Worm (Caenorhabditis elegans): ENCODE results near the gene crn-3.

crn-3 gene

ce11 chrII:10551985-10552736, 35.7 kb upstream of the crn-3 start (continued):
- TF ChIP-seq sdz-12 (GFP tag; optimal IDR thresholded peaks at IDR 0.05) (peak; percentile 7), lin-29 (GFP tag; IDR thresholded peaks at IDR 0.05) (peak; percentile 70; the same call in 1 of the 2 replicates), tra-1 (GFP tag; IDR thresholded peaks at IDR 0.05) (peak; percentile 82), nhr-102 (tag; optimal IDR thresholded peaks at IDR 0.05) (peak; percentile 72), hlh-11 (tag; optimal IDR thresholded peaks at IDR 0.05) (peak; percentile 96), ceh-20 (GFP tag; IDR thresholded peaks at IDR 0.05) (peak; percentile 70), vab-7 (GFP tag; IDR thresholded peaks at IDR 0.05) (peak; percentile 46; the same call in 1 of the 2 replicates), F26F4.8 (GFP tag; conservative IDR thresholded peaks at IDR 0.05) (no peak), pha-4 (GFP tag; IDR thresholded peaks at IDR 0.05) (peak; percentile 41; the same call in 1 of the 2 replicates), pha-4 (tag; optimal IDR thresholded peaks at IDR 0.05) (no peak), nhr-6 (tag; optimal IDR thresholded peaks at IDR 0.05) (peak; percentile 66), nhr-11 (tag; optimal IDR thresholded peaks at IDR 0.05) (peak; percentile 98), spr-1 (tag; optimal IDR thresholded peaks at IDR 0.05) (peak; percentile 63), fos-1 (tag; optimal IDR thresholded peaks at IDR 0.05) (peak; percentile 66), duxl-1 (tag; optimal IDR thresholded peaks at IDR 0.05; ENCODE audit: poor library complexity) (peak; percentile 70), ZK337.2 (GFP tag; IDR thresholded peaks at IDR 0.05) (peak; percentile 6; the same call in 1 of the 2 replicates), mdl-1 (tag; optimal IDR thresholded peaks at IDR 0.05) (peak; percentile 76 to 91), nhr-76 (tag; optimal IDR thresholded peaks at IDR 0.05) (peak; percentile 64), egl-27 (tag; optimal IDR thresholded peaks at IDR 0.05) (no peak), nhr-28 (tag; optimal IDR thresholded peaks at IDR 0.05) (peak; percentile 90), nhr-10 (tag; optimal IDR thresholded peaks at IDR 0.05) (peak; percentile 82), ctbp-1 (GFP tag; IDR thresholded peaks at IDR 0.05) (peak; percentile 80), ceh-28 (tag; optimal IDR thresholded peaks at IDR 0.05) (peak; percentile 14), mdt-29 (GFP tag; IDR thresholded peaks at IDR 0.05) (peak; percentile 55; the same call in 1 of the 2 replicates), jun-1 (tag; optimal IDR thresholded peaks at IDR 0.05) (peak; percentile 89), mxl-2 (GFP tag; conservative IDR thresholded peaks at IDR 0.05) (0 out of 2 replicates have a peak, but pooled peaks have one; percentile 16), T20F7.1 (GFP tag; optimal IDR thresholded peaks at IDR 0.05) (peak; percentile 67), ces-1 (GFP tag; optimal IDR thresholded peaks at IDR 0.05) (peak; percentile 63), php-3 (GFP tag; IDR thresholded peaks at IDR 0.05) (peak; percentile 40), Y75B8A.6 (GFP tag; IDR thresholded peaks at IDR 0.05) (0 out of 2 replicates have a peak, but pooled peaks have one; percentile 74), F37D6.2 (tag; optimal IDR thresholded peaks at IDR 0.05) (peak; percentile 70), egl-43 (GFP tag; IDR thresholded peaks at IDR 0.05) (peak; percentile 77), unc-130 (GFP tag; optimal IDR thresholded peaks at IDR 0.05) (no peak), lin-1 (GFP tag; IDR thresholded peaks at IDR 0.05) (peak; percentile 77; the same call in 1 of the 2 replicates), dmd-6 (GFP tag; IDR thresholded peaks at IDR 0.05) (peak; percentile 87), Y105C5A.15 (GFP tag; IDR thresholded peaks at IDR 0.05) (0 out of 2 replicates have a peak, but pooled peaks have one; percentile 24), mxl-3 (GFP tag; optimal IDR thresholded peaks at IDR 0.05) (peak; percentile 60), hlh-30 (tag; optimal IDR thresholded peaks at IDR 0.05; ENCODE audit: insufficient read depth) (peak; percentile 99), cey-2 (tag; optimal IDR thresholded peaks at IDR 0.05; ENCODE audit: borderline replicate concordance, insufficient read depth) (peak; percentile 57), madf-9 (GFP tag; conservative IDR thresholded peaks at IDR 0.05) (peak; percentile 39), ama-1 (optimal IDR thresholded peaks at IDR 0.05) (peak; percentile 82), nhr-48 (tag; optimal IDR thresholded peaks at IDR 0.05) (peak; percentile 95), ztf-11 (tag; optimal IDR thresholded peaks at IDR 0.05) (no peak), lim-7 (GFP tag; IDR thresholded peaks at IDR 0.05) (0 out of 2 replicates have a peak, but pooled peaks have one; percentile 18), nhr-77 (tag; optimal IDR thresholded peaks at IDR 0.05) (peak; percentile 94), snpc-1.2 (GFP tag; IDR thresholded peaks at IDR 0.05) (no peak), dve-1 (tag; optimal IDR thresholded peaks at IDR 0.05; ENCODE audit: insufficient read depth) (peak; percentile 96), zfp-3 (GFP tag; conservative IDR thresholded peaks at IDR 0.05) (0 out of 2 replicates have a peak, but pooled peaks have one; percentile 42)

Data from whole organism, L4 larva.